Fruit fly (Drosophila melanogaster) whole organism, pupa: ENCODE results near the gene CG8852.

Experiments used
- CG10348 ChIP-seq: fragments of 200-800 bp; sonication (Bioruptor generic); IDR thresholded peaks from 2 replicates; pipeline ENCODE4 v1.3.6; 2022; ENCODE audit warnings: missing biosample characterization, missing genetic modification characterization
- CG12605 ChIP-seq: fragments of 200-800 bp; sonication (Bioruptor generic); IDR thresholded peaks from 2 replicates; pipeline ENCODE4 v1.3.6; 2022; ENCODE audit warnings: missing biosample characterization, missing genetic modification characterization
- CG13204 ChIP-seq: fragments of 200-800 bp; sonication (Bioruptor generic); optimal IDR thresholded peaks from 2 replicates; lab custom pipeline; 2018; ENCODE audit warnings: missing biosample characterization, mild to moderate bottlenecking, missing genetic modification characterization, moderate library complexity
- CG14655 ChIP-seq: fragments of 200-800 bp; sonication (Bioruptor generic); optimal IDR thresholded peaks from 3 replicates; lab custom pipeline; 2017; ENCODE audit warnings: mild to moderate bottlenecking, missing biosample characterization, missing genetic modification reagents, missing genetic modification characterization
- CG15710 ChIP-seq: fragments of 200-800 bp; sonication (Bioruptor generic); optimal IDR thresholded peaks from 2 replicates; lab custom pipeline; 2018; ENCODE audit warnings: missing biosample characterization, mild to moderate bottlenecking, missing genetic modification characterization, moderate library complexity
- CG17806 ChIP-seq: fragments of 200-800 bp; sonication (Bioruptor generic); optimal IDR thresholded peaks from 2 replicates; lab custom pipeline; 2018; ENCODE audit warnings: missing biosample characterization, mild to moderate bottlenecking, missing genetic modification characterization, moderate library complexity
- CG32121 ChIP-seq: fragments of 200-800 bp; sonication (Bioruptor generic); IDR thresholded peaks from 2 replicates; pipeline ENCODE4 v1.3.6; 2022; ENCODE audit warnings: missing biosample characterization, missing genetic modification characterization
- CG34367 ChIP-seq: fragments of 200-800 bp; sonication (Bioruptor generic); optimal IDR thresholded peaks from 2 replicates; lab custom pipeline; 2018; ENCODE audit warnings: missing biosample characterization, mild to moderate bottlenecking, missing genetic modification characterization
- CG4496 ChIP-seq: fragments of 200-800 bp; sonication (Bioruptor generic); IDR thresholded peaks from 3 replicates; pipeline ENCODE4 v1.3.6; 2022; ENCODE audit warnings: missing biosample characterization, missing genetic modification characterization
- CG8159 ChIP-seq: fragments of 200-800 bp; sonication (Bioruptor generic); optimal IDR thresholded peaks from 3 replicates; lab custom pipeline; 2018; ENCODE audit warnings: missing biosample characterization, mild to moderate bottlenecking, missing genetic modification characterization, moderate library complexity
- CG8301 ChIP-seq: fragments of 200-800 bp; sonication (Bioruptor generic); optimal IDR thresholded peaks from 2 replicates; lab custom pipeline; 2018; ENCODE audit warnings: missing biosample characterization, mild to moderate bottlenecking, missing genetic modification characterization
- CG9948 ChIP-seq: fragments of 200-800 bp; sonication (Bioruptor generic); optimal IDR thresholded peaks from 2 replicates; lab custom pipeline; 2018; ENCODE audit warnings: missing biosample characterization, mild to moderate bottlenecking, missing genetic modification characterization, moderate library complexity
- D1 ChIP-seq: fragments of 200-800 bp; sonication (Bioruptor generic); optimal IDR thresholded peaks from 2 replicates; lab custom pipeline; 2018; ENCODE audit warnings: missing biosample characterization, mild to moderate bottlenecking, missing genetic modification characterization, moderate library complexity
- EcR ChIP-seq: fragments of 200-800 bp; sonication (Bioruptor generic); optimal IDR thresholded peaks from 3 replicates; lab custom pipeline; 2019; ENCODE audit warnings: missing biosample characterization, missing genetic modification characterization, mild to moderate bottlenecking, moderate library complexity, missing genetic modification reagents
- Ets98B ChIP-seq: fragments of 200-800 bp; sonication (Bioruptor generic); IDR thresholded peaks from 2 replicates; pipeline ENCODE4 v1.3.6; 2022; ENCODE audit warnings: missing biosample characterization, missing genetic modification characterization
- Pif1A ChIP-seq: fragments of 200-800 bp; sonication (Bioruptor generic); optimal IDR thresholded peaks from 3 replicates; lab custom pipeline; 2016; ENCODE audit warnings: missing biosample characterization, missing genetic modification characterization
- Pif1B ChIP-seq: fragments of 200-800 bp; sonication (Bioruptor generic); optimal IDR thresholded peaks from 3 replicates; lab custom pipeline; 2016; ENCODE audit warnings: missing biosample characterization, missing genetic modification characterization
- Snoo ChIP-seq: fragments of 200-800 bp; sonication (Bioruptor generic); optimal IDR thresholded peaks from 3 replicates; lab custom pipeline; 2017; ENCODE audit warnings: missing biosample characterization, mild to moderate bottlenecking, missing genetic modification characterization, inconsistent platforms
- fd96Ca ChIP-seq: fragments of 200-800 bp; sonication (Bioruptor generic); IDR thresholded peaks from 3 replicates; pipeline ENCODE4 v1.3.6; 2022; ENCODE audit warnings: missing biosample characterization, missing genetic modification characterization
- gl ChIP-seq: fragments of 200-800 bp; sonication (Bioruptor generic); optimal IDR thresholded peaks from 2 replicates; lab custom pipeline; 2018; ENCODE audit warnings: missing biosample characterization, mild to moderate bottlenecking, missing genetic modification characterization
- rn ChIP-seq: fragments of 200-800 bp; sonication (Bioruptor generic); IDR thresholded peaks from 2 replicates; pipeline ENCODE4 v1.3.6; 2022; ENCODE audit warnings: missing biosample characterization, missing genetic modification characterization

CG8852 gene

dm6 chr2L:3479697-3480442 is 45.1 kb upstream of the CG8852 start:
- peak; percentile 17 for TF ChIP-seq EcR (GFP tag; lab: Kevin White, UChicago)
- TF ChIP-seq Ets98B (GFP tag; lab: Robert Waterston, UW): no peak

dm6 chr2L:3480443-3480839 is 44.5 kb upstream of the CG8852 start:
- TF ChIP-seq CG9948 (tag; lab: Kevin White, UChicago): no peak
- peak; percentile 41 for TF ChIP-seq D1 (tag; lab: Kevin White, UChicago)
- TF ChIP-seq rn: no peak
- no peak for TF ChIP-seq Snoo (tag; lab: Kevin White, UChicago)
- TF ChIP-seq CG34367 (tag; lab: Kevin White, UChicago): no peak
- no peak for TF ChIP-seq Pif1A (GFP tag; lab: Kevin White, UChicago)
- TF ChIP-seq CG14655: no peak

DNA sequence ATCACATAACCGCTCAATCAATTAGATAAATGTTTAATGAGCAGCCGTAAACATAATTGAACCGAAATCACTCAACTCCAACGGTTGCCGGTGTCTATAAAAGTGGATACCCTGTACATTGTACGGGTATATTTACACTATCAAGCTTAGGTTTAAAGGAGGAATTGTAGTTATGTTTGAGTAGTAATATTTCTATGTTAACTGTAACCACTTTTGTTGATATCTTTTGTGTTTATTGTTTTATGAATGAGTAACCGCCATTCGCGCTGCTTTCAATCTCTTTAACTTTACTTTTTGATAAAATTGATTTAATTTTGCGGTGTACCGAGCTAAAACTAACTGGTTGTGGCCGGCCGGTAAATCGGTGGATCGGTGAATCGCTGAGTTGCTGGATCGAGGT is 42.9 kb upstream of the CG8852 start:
- no peak for TF ChIP-seq rn
- TF ChIP-seq CG8159: peak; percentile 5
- no peak for TF ChIP-seq CG13204 (GFP tag; lab: Kevin White, UChicago)
- no peak for TF ChIP-seq fd96Ca
- TF ChIP-seq Pif1B (GFP tag; lab: Kevin White, UChicago): no peak
- peak; percentile 76 for TF ChIP-seq CG8301 (tag; lab: Kevin White, UChicago)
- TF ChIP-seq gl (tag; lab: Kevin White, UChicago): no peak
- peak; percentile 78 for TF ChIP-seq CG32121
- TF ChIP-seq CG4496: peak; percentile 78
- no peak; the same call in 1 of the 2 replicates for TF ChIP-seq CG12605 (GFP tag; lab: Robert Waterston, UW)
- peak; percentile 88 for TF ChIP-seq Ets98B (GFP tag; lab: Robert Waterston, UW)
- no peak for TF ChIP-seq CG9948 (tag; lab: Kevin White, UChicago)
- no peak for TF ChIP-seq Snoo (tag; lab: Kevin White, UChicago)
- no peak for TF ChIP-seq EcR (GFP tag; lab: Kevin White, UChicago)
- no peak for TF ChIP-seq CG17806 (tag; lab: Kevin White, UChicago)
- peak; percentile 54 for TF ChIP-seq CG14655
- peak; percentile 41 for TF ChIP-seq Pif1A (GFP tag; lab: Kevin White, UChicago)
- TF ChIP-seq D1 (tag; lab: Kevin White, UChicago): no peak
- no peak for TF ChIP-seq CG15710
- no peak for TF ChIP-seq CG10348 (GFP tag; lab: Robert Waterston, UW)
- TF ChIP-seq CG34367 (tag; lab: Kevin White, UChicago): no peak

dm6 chr2L:3482712-3483111 is 42.2 kb upstream of the CG8852 start:
- TF ChIP-seq CG9948 (tag; lab: Kevin White, UChicago): peak; percentile 56
- peak; percentile 72 for TF ChIP-seq CG15710
- TF ChIP-seq Pif1B (GFP tag; lab: Kevin White, UChicago): peak; percentile 13
- TF ChIP-seq CG13204 (GFP tag; lab: Kevin White, UChicago): no peak
- peak; percentile 71 for TF ChIP-seq CG8301 (tag; lab: Kevin White, UChicago)
- TF ChIP-seq rn: peak; percentile 54; the same call in 1 of the 2 replicates
- TF ChIP-seq D1 (tag; lab: Kevin White, UChicago): no peak
- TF ChIP-seq CG14655: peak; percentile 74
- TF ChIP-seq CG8159: peak; percentile 73
- TF ChIP-seq CG10348 (GFP tag; lab: Robert Waterston, UW): peak; percentile 51; the same call in 1 of the 2 replicates
- no peak for TF ChIP-seq CG17806 (tag; lab: Kevin White, UChicago)
- TF ChIP-seq Snoo (tag; lab: Kevin White, UChicago): no peak
- TF ChIP-seq Ets98B (GFP tag; lab: Robert Waterston, UW): peak; percentile 82
- peak; percentile 14 for TF ChIP-seq Pif1A (GFP tag; lab: Kevin White, UChicago)
- TF ChIP-seq CG12605 (GFP tag; lab: Robert Waterston, UW): peak; percentile 80
- TF ChIP-seq CG34367 (tag; lab: Kevin White, UChicago): no peak
- TF ChIP-seq EcR (GFP tag; lab: Kevin White, UChicago): no peak
- peak; percentile 92 for TF ChIP-seq CG32121
- TF ChIP-seq fd96Ca: peak; percentile 60; the same call in 1 of the 3 replicates
- no peak for TF ChIP-seq gl (tag; lab: Kevin White, UChicago)
- TF ChIP-seq CG4496: peak; percentile 83

DNA sequence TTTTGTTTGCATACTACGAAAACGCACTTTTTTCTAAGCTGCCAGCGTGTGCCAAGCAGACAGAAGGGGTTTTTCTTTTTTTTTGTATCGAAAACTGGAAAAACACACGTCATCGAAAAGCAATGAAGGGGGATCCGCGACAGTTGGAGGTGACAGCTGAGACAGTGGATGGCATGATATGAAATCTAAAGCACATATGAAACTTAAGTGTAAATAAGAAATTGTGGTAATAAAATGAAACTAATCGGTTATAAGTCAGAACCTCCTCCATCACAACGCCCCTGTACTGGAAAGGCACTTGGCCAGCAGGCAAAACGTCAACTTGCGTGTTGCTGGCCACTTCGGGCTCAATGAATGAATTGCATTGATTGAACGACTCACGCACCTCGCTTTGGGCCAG is 41.3 kb upstream of the CG8852 start:
- TF ChIP-seq CG13204 (GFP tag; lab: Kevin White, UChicago): no peak
- TF ChIP-seq CG17806 (tag; lab: Kevin White, UChicago): no peak
- no peak for TF ChIP-seq CG8159
- TF ChIP-seq CG9948 (tag; lab: Kevin White, UChicago): no peak
- TF ChIP-seq fd96Ca: no peak; the same call in 2 of the 3 replicates
- TF ChIP-seq Ets98B (GFP tag; lab: Robert Waterston, UW): peak; percentile 35; the same call in 1 of the 2 replicates
- 0 out of 2 replicates have a peak, but pooled peaks have one; percentile 18 for TF ChIP-seq CG10348 (GFP tag; lab: Robert Waterston, UW)
- no peak for TF ChIP-seq gl (tag; lab: Kevin White, UChicago)
- peak; percentile 44; the same call in 1 of the 2 replicates for TF ChIP-seq CG32121
- no peak for TF ChIP-seq EcR (GFP tag; lab: Kevin White, UChicago)
- no peak for TF ChIP-seq Pif1A (GFP tag; lab: Kevin White, UChicago)
- no peak for TF ChIP-seq Snoo (tag; lab: Kevin White, UChicago)

DNA sequence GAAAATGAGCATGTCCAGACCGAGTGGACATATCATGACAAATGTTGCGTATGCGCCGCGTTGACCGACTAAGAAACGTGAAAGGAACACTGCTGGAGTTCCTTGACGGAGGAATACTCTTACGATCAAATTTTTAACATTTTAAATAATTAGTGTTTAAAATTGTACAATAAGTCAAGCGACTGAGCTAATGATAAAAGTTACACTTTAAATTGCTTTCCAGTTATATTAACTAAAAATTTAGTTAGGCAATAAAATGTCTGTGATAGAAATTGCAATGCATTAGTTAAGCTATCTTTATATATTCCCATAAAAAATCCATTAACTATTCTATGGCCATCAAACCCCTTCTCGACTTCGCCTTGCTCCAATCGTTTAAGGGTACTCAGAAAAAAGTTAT is 40.2 kb upstream of the CG8852 start:
- TF ChIP-seq CG4496 (no peak), CG14655 (peak; percentile 2)
